Worm (Caenorhabditis elegans): ENCODE measurements around the gene ent-5.

- no peak for TF ChIP-seq mxl-2 (GFP tag; conservative IDR thresholded peaks at IDR 0.05)
- TF ChIP-seq unc-130 (GFP tag; optimal IDR thresholded peaks at IDR 0.05): no peak
- no peak for TF ChIP-seq lin-13 (GFP tag; optimal IDR thresholded peaks at IDR 0.05)
- no peak for TF ChIP-seq ceh-62 (tag; optimal IDR thresholded peaks at IDR 0.05)
- TF ChIP-seq ama-1 (optimal IDR thresholded peaks at IDR 0.05): no peak
These were observed 4.0 kb upstream of the ent-5 start for ce11 chrX:4652950-4653349.
